Worm (Caenorhabditis elegans) whole organism, young adult: ENCODE results near the gene F55C9.11.

Experiments used
- Y67H2A.10 ChIP-seq: fragments of 200-800 bp; sonication (Bioruptor generic); conservative IDR thresholded peaks from 2 replicates; pipeline ENCODE4 v1.3.6; 2022; ENCODE audit warnings: missing genetic modification reagents, missing genetic modification characterization, missing compliant biosample characterization
- akir-1 ChIP-seq: fragments of 200-800 bp; sonication (Bioruptor generic); optimal IDR thresholded peaks from 2 replicates; lab custom pipeline; 2018; ENCODE audit warnings: mild to moderate bottlenecking, missing genetic modification characterization, moderate library complexity, missing compliant biosample characterization
- ama-1 ChIP-seq, 3 experiments: fragments of 150-350 bp in 1 of 3; sonication (generic microtip) in 2 of 3; optimal IDR thresholded peaks; 2 replicates each; lab custom pipeline; 2014 to 2018; ENCODE audit warnings: missing biosample characterization in 2 of 3, missing genetic modification characterization in 2 of 3, missing genetic modification reagents in 2 of 3
- atf-7 ChIP-seq: sonication (generic microtip); optimal IDR thresholded peaks from 2 replicates; lab custom pipeline; 2017; ENCODE audit warnings: mild to moderate bottlenecking, missing genetic modification characterization, missing compliant biosample characterization
- cebp-1 ChIP-seq, 2 experiments: fragments of 200-800 bp in 1 of 2; sonication (Bioruptor generic) in 1 of 2; sonication (generic microtip) in 1 of 2; IDR thresholded peaks in 1 of 2; optimal IDR thresholded peaks in 1 of 2; 2 replicates each; pipeline versions ENCODE4 v1.3.6 to Lab custom; 2017 to 2022; ENCODE audit warnings: missing compliant biosample characterization in 2 of 2, missing genetic modification characterization in 2 of 2, mild to moderate bottlenecking in 1 of 2, missing genetic modification reagents in 1 of 2, moderate library complexity in 1 of 2
- lsl-1 ChIP-seq: fragments of 200-800 bp; sonication (Bioruptor generic); optimal IDR thresholded peaks from 2 replicates; lab custom pipeline; 2018; ENCODE audit warnings: mild to moderate bottlenecking, missing genetic modification characterization, moderate library complexity, missing compliant biosample characterization
- sea-2 ChIP-seq: fragments of 200-800 bp; sonication (Bioruptor generic); IDR thresholded peaks from 2 replicates; pipeline ENCODE4 v1.3.6; 2022; ENCODE audit warnings: missing genetic modification characterization, missing compliant biosample characterization
- ztf-3 ChIP-seq: fragments of 200-800 bp; sonication (Bioruptor generic); optimal IDR thresholded peaks from 2 replicates; lab custom pipeline; 2018; ENCODE audit warnings: mild to moderate bottlenecking, missing genetic modification characterization, missing compliant biosample characterization

ce11 chrV:19312975-19313374, 3.5 kb upstream of the F55C9.11 start, which contains the start of gene fbxb-64:
- TF ChIP-seq ztf-3 (GFP tag; lab: Kevin White, UChicago) = no peak
- TF ChIP-seq sea-2 (GFP tag; lab: Robert Waterston, UW) = no peak
- TF ChIP-seq Y67H2A.10 = no peak
- no peak for TF ChIP-seq lsl-1 (GFP tag; lab: Kevin White, UChicago)
- no peak for TF ChIP-seq akir-1 (GFP tag; lab: Kevin White, UChicago)
- TF ChIP-seq atf-7 (tag; lab: Kevin White, UChicago) = no peak
- no peak for TF ChIP-seq ama-1 (optimal IDR thresholded peaks at IDR 0.05; lab: Kevin White, UChicago)
- no peak for TF ChIP-seq ama-1 (GFP tag; optimal IDR thresholded peaks at IDR 0.05; lab: Kevin White, UChicago)
- no peak for TF ChIP-seq cebp-1 (GFP tag; IDR thresholded peaks at IDR 0.05; lab: Robert Waterston, UW)
- no peak for TF ChIP-seq cebp-1 (tag; optimal IDR thresholded peaks at IDR 0.05; lab: Kevin White, UChicago)
